Fruit fly (Drosophila melanogaster): Measurements from ENCODE around the gene CAH5.
A peak's percentile ranks its signal among the peaks of the same experiment; 100 is the strongest.

Gene CAH5

DNA sequence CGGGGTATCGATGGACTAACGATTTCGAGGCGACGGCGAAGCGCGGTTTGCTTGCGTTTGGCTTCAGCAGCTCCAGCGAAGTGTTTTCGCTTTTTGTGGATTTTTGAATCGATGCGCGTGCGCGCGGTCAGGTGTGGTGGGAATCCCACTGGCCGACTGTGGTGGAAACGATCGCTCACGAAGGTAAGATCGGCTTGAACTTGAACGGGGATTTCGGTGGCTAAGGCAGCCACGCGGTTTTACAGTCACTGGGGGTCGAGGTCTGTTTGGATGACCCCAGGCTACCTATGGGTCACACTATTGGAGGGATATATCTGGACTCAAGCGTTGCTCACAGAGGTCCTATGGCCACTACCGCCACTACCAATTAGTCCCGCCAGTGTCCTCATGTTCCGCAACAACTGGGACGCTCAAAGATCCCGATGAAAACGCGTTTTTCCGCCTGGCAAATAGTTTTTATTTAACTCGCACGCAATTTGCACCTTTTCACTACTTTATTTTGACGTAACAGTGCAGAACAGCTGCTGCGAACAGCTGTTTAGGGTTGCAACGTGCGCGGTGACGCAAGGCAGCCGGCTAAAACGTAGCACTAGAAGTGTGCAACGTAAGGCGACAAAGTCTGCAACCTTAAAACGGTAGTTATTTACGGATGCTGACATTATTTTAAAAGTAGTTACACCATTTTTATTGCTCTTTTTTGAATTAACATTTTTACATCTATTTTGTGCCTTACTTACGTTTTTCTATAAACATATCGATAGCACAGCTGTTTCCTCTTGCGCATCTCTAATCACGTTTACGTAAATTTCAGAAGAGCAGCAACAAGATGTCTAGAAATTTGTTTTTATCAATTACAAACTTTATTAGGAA, 10.1 kb upstream of the CAH5 start, which contains the start of the genes qless and mRpL32 (continued):
- TF ChIP-seq CG9727 (GFP tag; optimal IDR thresholded peaks at IDR 0.05): peak; percentile 60
- TF ChIP-seq fd102C (GFP tag; optimal IDR thresholded peaks at IDR 0.05): no peak
- TF ChIP-seq ac (GFP tag; optimal IDR thresholded peaks at IDR 0.05): no peak
- TF ChIP-seq fd3F (GFP tag; optimal IDR thresholded peaks at IDR 0.05): no peak
- peak; percentile 64 for TF ChIP-seq ems (GFP tag; optimal IDR thresholded peaks at IDR 0.05)
- peak; percentile 78; the same call in 2 of the 3 replicates for TF ChIP-seq CG11695 (GFP tag; IDR thresholded peaks at IDR 0.05)
- TF ChIP-seq CG6791 (GFP tag; IDR thresholded peaks at IDR 0.05; ENCODE audit: partially characterized antibody): peak; percentile 22; the same call in 1 of the 3 replicates
- no peak for TF ChIP-seq jigr1 (GFP tag; IDR thresholded peaks at IDR 0.05)
- TF ChIP-seq nerfin-2 (GFP tag; IDR thresholded peaks at IDR 0.05; ENCODE audit: partially characterized antibody): 0 out of 2 replicates have a peak, but pooled peaks have one; percentile 13
- TF ChIP-seq Dek (tag; optimal IDR thresholded peaks at IDR 0.05): no peak
- peak; percentile 38 for TF ChIP-seq CG10147 (GFP tag; optimal IDR thresholded peaks at IDR 0.05)
- peak; percentile 53 for TF ChIP-seq unpg (GFP tag; optimal IDR thresholded peaks at IDR 0.05)
- no peak for TF ChIP-seq CG4282 (GFP tag; optimal IDR thresholded peaks at IDR 0.05)
- peak; percentile 94 for TF ChIP-seq sens (GFP tag)
- TF ChIP-seq tgo (GFP tag; IDR thresholded peaks at IDR 0.05): peak; percentile 89
- peak; percentile 91 for TF ChIP-seq Xrp1 (GFP tag; IDR thresholded peaks at IDR 0.05)
- TF ChIP-seq E2f2 (GFP tag; IDR thresholded peaks at IDR 0.05): peak; percentile 78
- TF ChIP-seq CG5245 (GFP tag; optimal IDR thresholded peaks at IDR 0.05): peak; percentile 70
- peak; percentile 85 for TF ChIP-seq peb (GFP tag; IDR thresholded peaks at IDR 0.05)
- TF ChIP-seq CG4730 (GFP tag; IDR thresholded peaks at IDR 0.05): peak; percentile 76
- TF ChIP-seq pum (GFP tag; optimal IDR thresholded peaks at IDR 0.05): peak; percentile 73
- peak; percentile 25 for TF ChIP-seq NC2β (GFP tag; optimal IDR thresholded peaks at IDR 0.05)
- TF ChIP-seq CG12104 (GFP tag; optimal IDR thresholded peaks at IDR 0.05): peak; percentile 6
- TF ChIP-seq sug (tag; optimal IDR thresholded peaks at IDR 0.05): peak; percentile 58
- peak; percentile 21 for TF ChIP-seq CG16863 (GFP tag; optimal IDR thresholded peaks at IDR 0.05)
- peak; percentile 48 for TF ChIP-seq slp2 (GFP tag; optimal IDR thresholded peaks at IDR 0.05)
- TF ChIP-seq Neu2 (GFP tag; optimal IDR thresholded peaks at IDR 0.05; ENCODE audit: borderline replicate concordance): peak; percentile 9
- TF ChIP-seq unc-4 (GFP tag; IDR thresholded peaks at IDR 0.05; ENCODE audit: partially characterized antibody): peak; percentile 83
- TF ChIP-seq prd (optimal IDR thresholded peaks at IDR 0.05): no peak
- peak; percentile 94 for TF ChIP-seq prd (GFP tag; IDR thresholded peaks at IDR 0.05)
- peak; percentile 52 for TF ChIP-seq trem (tag; optimal IDR thresholded peaks at IDR 0.05)
- peak; percentile 59 for TF ChIP-seq sisA (GFP tag; IDR thresholded peaks at IDR 0.05)
- peak; percentile 86 for TF ChIP-seq gro (GFP tag; optimal IDR thresholded peaks at IDR 0.05)
- no peak for TF ChIP-seq wek (GFP tag; optimal IDR thresholded peaks at IDR 0.05)
- TF ChIP-seq Gug (GFP tag; IDR thresholded peaks at IDR 0.05): peak; percentile 60; the same call in 3 of the 4 replicates
- TF ChIP-seq B-H1 (GFP tag; IDR thresholded peaks at IDR 0.05): peak; percentile 80
- TF ChIP-seq sd (tag; optimal IDR thresholded peaks at IDR 0.05): no peak
- peak; percentile 76 for TF ChIP-seq Max (GFP tag; optimal IDR thresholded peaks at IDR 0.05)
- no peak for TF ChIP-seq CG10431 (GFP tag; optimal IDR thresholded peaks at IDR 0.05)
- TF ChIP-seq hth (optimal IDR thresholded peaks at IDR 0.05): no peak
- peak; percentile 29 for TF ChIP-seq CG18011 (GFP tag; optimal IDR thresholded peaks at IDR 0.05)
- no peak for TF ChIP-seq zf30C (GFP tag; optimal IDR thresholded peaks at IDR 0.05)
- peak; percentile 47 for TF ChIP-seq CG4360 (GFP tag; IDR thresholded peaks at IDR 0.05)
- TF ChIP-seq Trl (optimal IDR thresholded peaks at IDR 0.05): no peak
- TF ChIP-seq Trl (GFP tag; optimal IDR thresholded peaks at IDR 0.05): peak; percentile 77
- peak; percentile 24 for TF ChIP-seq gcm (GFP tag; optimal IDR thresholded peaks at IDR 0.05)
- no peak for TF ChIP-seq pan (optimal IDR thresholded peaks at IDR 0.05)
- peak in 1 of 2 experiments; percentile 89 for TF ChIP-seq pan (GFP tag; optimal IDR thresholded peaks at IDR 0.05 in 1 of 2, IDR thresholded peaks at IDR 0.05 in 1 of 2)
- peak; percentile 94 for TF ChIP-seq Med (GFP tag)
- no peak for TF ChIP-seq CG8281 (tag; optimal IDR thresholded peaks at IDR 0.05)
